Fruit fly (Drosophila melanogaster): Measurements from ENCODE around the gene Nf1.
A peak's percentile ranks its signal among the peaks of the same experiment; 100 is the strongest.

The Nf1 gene

DNA sequence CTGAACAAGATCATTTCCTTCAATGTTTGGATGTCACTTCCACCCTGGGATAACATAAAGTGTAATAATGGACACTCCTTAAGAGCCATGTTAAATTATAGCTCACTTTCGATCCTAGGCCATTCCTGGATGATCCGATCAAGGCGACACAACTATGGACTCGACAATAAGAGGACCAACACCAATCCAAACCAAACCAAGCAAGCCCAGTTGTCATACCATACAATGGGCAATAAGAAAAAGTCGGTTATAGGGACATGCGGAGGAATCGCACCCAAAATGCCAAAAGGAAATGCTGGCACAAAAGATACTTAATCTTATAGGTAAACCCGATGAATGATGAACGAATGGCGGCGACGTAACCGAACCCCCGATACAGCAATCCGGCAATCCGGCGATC lies 19.2 kb downstream of the Nf1 start:
- no peak for TF ChIP-seq CG17801 (GFP tag; optimal IDR thresholded peaks at IDR 0.05; ENCODE audit: partially characterized antibody)

- no peak for TF ChIP-seq CG17801 (GFP tag; optimal IDR thresholded peaks at IDR 0.05; ENCODE audit: partially characterized antibody)
Observed at dm6 chr3R:26002570-26003332, 19.9 kb downstream of the Nf1 start.

- no peak for TF ChIP-seq CG17801 (GFP tag; optimal IDR thresholded peaks at IDR 0.05; ENCODE audit: partially characterized antibody)
Observed at dm6 chr3R:26004377-26005000, 21.7 kb downstream of the Nf1 start.

- no peak for TF ChIP-seq CG17801 (GFP tag; optimal IDR thresholded peaks at IDR 0.05; ENCODE audit: partially characterized antibody)
Observed at dm6 chr3R:26005619-26005977, 22.8 kb downstream of the Nf1 start.

DNA sequence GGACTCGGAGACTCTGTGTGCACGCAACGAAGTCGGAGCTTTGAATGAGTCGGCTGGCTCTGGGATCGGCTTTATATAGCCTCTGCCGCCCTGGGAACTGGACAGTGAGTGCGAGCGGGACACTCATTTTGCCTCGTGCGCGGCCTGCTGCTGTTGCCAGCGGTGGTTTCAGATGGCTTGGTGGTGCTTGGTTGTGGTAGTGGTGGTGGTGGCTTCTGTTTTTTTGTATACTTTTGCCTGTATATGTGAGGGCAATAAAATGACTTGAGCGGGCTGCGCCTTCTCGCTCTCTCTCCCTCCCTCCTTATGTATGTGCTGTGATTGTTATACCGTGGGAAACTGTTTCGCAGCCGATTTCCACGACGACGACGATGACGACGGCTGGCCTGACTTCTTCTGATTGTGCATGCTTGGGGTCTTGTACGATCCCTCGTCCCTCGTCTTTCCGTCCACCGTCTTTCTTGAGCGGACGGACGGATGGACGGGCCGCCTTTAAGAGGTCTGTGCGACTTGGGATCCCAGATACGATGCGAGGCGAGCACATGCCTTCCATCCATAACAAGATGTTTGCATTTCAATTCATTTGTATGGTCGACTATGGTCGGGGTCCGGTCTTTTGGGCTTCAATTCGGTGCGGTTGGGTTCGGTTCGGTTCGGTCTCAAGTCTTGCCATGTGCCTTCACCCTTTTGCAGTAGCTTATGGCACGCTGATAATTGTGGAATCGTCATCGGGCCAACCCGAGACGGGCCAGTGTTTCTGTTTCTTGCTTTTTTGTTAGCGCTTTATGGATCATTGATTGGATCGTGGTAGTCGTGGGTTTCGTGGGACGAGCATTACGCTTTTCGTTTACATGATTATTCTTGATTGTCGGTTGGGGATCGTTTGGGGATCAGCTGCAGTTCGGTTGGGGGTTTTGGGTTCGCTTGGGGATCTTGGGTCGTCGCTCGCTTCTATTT lies 23.4 kb downstream of the Nf1 start:
- peak; percentile 11 for TF ChIP-seq CG17801 (GFP tag; optimal IDR thresholded peaks at IDR 0.05; ENCODE audit: partially characterized antibody)

DNA sequence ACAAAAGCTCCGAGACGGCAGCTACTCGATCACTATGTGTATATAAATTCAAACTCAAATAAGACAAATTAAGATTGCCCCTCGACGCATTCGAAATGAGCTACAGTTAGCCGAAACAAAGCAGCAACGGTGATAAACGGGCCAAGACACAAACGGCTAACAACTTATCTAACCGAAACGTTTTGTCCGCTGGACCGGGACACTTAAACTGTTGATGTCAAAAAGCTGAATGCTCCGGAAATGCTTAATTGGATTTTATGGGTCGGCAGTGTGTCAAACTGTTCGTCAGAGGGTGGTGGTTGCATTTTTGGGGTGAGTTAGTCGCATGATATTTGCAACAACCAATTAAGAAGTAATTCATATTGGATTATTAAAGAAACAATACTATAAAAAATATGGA lies 24.5 kb downstream of the Nf1 start:
- no peak for TF ChIP-seq CG17801 (GFP tag; optimal IDR thresholded peaks at IDR 0.05; ENCODE audit: partially characterized antibody)

DNA sequence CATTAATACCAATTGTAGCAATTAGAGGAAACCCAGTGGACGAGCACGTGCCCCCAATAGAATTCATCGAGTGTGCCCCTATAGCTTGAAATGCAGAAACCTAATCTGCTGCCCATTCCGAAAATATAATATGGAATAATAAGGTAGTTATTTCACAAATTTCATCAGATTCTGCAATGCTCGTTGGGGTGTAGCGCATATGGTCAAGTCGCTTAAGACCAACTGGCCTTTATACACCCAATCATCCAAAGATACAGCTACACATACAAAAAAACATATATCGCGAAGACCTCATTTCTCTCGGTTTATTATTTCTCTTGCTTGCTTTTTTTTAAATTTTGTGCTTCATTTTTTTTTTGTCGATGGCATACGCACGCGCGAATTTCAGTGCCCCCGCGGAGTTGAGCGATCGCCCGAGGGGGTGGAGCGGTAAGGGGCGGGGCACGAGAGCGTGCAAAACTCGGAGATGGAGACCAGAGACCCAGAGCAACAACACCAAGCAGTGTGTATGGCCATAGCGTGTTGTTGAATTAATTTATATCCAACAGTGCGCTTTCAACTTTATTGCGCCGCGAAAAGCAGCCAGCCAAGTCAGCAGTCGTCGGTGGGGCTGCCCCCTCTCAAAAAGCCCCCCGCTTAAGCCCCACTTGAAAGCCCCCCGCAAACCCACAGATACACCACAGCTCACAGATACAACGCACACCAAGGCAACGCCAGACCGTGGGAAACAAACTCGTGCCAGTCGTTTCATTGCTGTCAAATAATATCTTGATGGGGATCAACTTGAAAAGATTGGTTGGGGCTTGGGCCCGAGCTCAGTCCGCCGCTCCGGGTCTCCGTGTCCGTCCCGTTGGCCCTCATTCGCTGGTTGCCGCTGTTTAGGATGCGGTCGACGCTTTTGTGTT lies 25.4 kb downstream of the Nf1 start:
- TF ChIP-seq CG17801 (GFP tag; optimal IDR thresholded peaks at IDR 0.05; ENCODE audit: partially characterized antibody) = peak; percentile 76

DNA sequence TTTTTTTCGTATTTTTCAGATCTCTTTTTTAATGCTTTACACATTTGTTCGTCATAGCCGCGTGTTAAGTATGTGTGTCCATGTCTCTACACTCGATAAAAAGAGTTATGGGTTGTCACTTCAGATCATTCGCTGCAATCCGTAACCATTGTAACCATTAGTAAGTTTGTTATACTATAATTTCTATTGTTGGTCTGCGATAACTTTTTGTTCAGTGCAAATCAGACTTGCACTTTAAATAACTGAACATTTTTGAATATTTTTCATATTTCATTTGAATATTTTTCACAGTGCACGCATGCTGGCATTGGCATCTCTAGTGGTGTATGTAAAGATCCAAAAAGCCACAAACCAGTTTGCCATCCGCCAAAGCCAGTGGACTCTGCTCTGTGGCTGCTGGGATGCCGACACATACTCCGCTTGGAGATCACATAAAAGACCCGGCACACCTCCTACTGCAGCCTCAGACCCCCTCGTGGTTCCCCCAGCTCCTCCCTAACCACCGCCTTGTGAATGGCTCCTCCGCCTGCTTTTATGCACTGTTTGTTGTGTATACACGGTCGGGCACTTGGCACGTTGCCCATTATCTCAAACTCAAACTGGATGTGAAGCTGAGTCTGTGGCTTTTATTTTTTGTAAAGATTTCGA lies 26.2 kb downstream of the Nf1 start:
- TF ChIP-seq CG17801 (GFP tag; optimal IDR thresholded peaks at IDR 0.05; ENCODE audit: partially characterized antibody) = no peak

DNA sequence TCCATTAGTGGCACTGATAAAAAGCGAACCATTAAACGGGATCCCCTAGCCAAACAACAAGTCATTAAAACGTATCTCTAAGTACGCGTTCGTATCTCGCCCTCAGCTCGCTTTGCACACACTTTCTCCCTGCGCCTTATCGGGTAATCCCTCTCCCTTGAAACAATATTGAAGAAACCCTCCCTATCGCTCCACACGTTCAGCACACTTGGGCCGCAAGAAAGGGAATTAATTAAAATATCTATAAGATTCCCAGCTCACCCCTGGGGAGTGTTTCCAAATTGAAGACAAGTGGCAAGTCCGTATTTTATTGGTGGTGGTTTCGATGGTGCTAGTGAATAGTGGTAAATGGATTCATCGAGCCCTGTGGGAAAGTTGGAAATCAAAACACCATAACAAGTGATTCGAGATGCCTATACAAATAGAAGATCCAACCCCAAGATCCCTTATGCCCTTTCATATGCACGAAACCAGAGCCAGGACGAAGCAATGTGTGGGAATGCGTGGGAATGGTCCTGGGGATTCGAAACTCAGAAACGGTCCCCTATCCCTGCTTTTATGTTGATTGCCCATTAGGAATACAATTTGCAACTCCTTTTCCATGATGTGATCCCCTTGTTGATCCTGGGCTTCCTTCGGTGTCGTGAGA lies 27.1 kb downstream of the Nf1 start:
- TF ChIP-seq CG17801 (GFP tag; optimal IDR thresholded peaks at IDR 0.05; ENCODE audit: partially characterized antibody) = no peak

DNA sequence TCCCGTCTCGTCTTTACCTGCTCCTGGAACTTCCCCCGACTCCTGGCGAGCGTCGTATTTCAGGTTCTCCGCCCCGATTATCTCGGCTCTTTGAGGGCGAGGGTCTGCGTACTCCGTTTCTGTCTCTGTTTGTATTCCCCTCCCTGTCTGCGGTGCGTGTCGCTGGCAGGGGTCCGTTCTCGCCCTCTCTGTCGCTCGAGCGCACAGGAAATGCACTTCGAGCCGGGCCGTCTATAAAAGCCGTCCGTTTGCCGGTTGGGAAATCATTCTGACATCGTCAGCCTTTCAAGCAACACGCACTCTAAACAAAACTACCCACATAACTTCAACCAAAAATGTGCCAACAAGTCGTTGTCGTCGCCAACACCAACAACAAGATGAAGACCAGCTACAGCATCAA lies 27.8 kb downstream of the Nf1 start:
- no peak for TF ChIP-seq CG17801 (GFP tag; optimal IDR thresholded peaks at IDR 0.05; ENCODE audit: partially characterized antibody)

DNA sequence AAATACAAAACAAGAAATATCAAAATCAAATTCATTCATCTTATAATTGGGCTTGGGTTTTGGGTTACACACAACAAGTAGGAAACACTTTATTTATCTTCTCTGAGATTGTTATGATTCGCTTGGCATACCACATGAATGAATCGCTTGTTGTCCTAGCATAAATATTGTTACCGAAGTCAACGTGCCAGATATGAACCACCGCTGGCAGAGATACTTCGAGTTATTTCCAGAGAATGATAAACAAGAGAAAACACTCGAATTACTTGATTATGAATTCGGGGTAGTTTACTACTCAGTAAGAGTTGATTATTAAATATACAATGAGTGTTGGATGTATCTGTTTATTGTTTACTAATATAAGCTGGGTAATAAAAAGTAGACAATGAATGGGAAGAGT lies 28.7 kb downstream of the Nf1 start:
- no peak for TF ChIP-seq CG17801 (GFP tag; optimal IDR thresholded peaks at IDR 0.05; ENCODE audit: partially characterized antibody)

DNA sequence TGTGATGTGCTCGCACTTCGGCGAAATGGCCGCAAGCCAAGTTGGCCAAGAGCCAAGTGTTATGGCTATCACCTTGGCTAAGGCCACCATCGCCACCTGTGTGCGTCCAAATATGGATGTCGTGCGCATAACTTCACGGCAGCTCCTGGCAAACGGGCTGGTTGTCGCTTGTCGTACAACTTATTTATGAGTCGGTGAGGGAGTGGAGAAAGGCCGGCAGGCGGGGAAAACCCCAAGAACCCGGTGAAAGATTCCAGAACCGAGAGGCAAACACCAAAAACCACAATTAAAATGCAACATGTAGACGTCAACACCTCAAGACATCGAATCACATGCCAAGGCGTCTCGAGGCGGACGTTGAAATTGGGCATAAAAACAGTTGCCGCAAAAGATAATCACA lies 29.5 kb downstream of the Nf1 start:
- TF ChIP-seq CG17801 (GFP tag; optimal IDR thresholded peaks at IDR 0.05; ENCODE audit: partially characterized antibody) = no peak

dm6 chr3R:26012801-26013663 lies 30.2 kb downstream of the Nf1 start:
- TF ChIP-seq CG17801 (GFP tag; optimal IDR thresholded peaks at IDR 0.05; ENCODE audit: partially characterized antibody) = no peak

Data from ovary, adult (tissue).